Worm (Caenorhabditis elegans) whole organism, L4/young adult: Measurements from ENCODE around the gene ztf-14.

ENCODE experiments used
- W03F9.2 ChIP-seq: fragments of 150-350 bp; optimal IDR thresholded peaks from 2 replicates; lab custom pipeline; 2014; ENCODE audit warnings: missing biosample characterization, missing genetic modification characterization
- dao-5 ChIP-seq: sonication (generic microtip); optimal IDR thresholded peaks from 2 replicates; lab custom pipeline; 2016; ENCODE audit warnings: missing genotype, missing genetic modification characterization, moderate library complexity, missing compliant biosample characterization
- him-1 ChIP-seq: sonication (generic microtip); optimal IDR thresholded peaks from 2 replicates; lab custom pipeline; 2016; ENCODE audit warnings: missing genotype, missing genetic modification reagents, missing genetic modification characterization, missing compliant biosample characterization

DNA sequence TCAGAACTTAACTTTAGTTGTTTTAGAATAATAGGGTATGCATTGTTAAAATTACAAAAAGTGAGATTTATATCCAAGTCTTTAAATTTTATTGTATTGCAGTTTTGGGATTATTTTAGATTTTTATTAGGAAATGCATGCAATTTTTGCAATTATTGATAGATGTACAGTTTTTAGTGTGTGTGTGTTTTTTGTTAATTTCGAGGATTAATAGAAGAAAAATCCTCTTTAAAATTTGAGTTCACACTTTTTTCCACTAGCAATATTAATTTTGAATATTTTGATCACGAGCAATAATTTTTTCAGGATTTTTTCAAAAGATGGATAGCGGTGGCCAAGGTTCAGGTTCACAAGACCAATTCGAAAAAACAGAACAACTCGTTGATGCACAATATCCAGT lies 48.0 kb upstream of the ztf-14 start, which contains the start of gene jmjd-3.2:
- TF ChIP-seq him-1 (tag; lab: Kevin White, UChicago) (no peak), W03F9.2 (tag; lab: Kevin White, UChicago) (no peak), dao-5 (tag; lab: Kevin White, UChicago) (no peak)
